Fruit fly (Drosophila melanogaster): ENCODE measurements around the gene repo.

The repo gene

DNA sequence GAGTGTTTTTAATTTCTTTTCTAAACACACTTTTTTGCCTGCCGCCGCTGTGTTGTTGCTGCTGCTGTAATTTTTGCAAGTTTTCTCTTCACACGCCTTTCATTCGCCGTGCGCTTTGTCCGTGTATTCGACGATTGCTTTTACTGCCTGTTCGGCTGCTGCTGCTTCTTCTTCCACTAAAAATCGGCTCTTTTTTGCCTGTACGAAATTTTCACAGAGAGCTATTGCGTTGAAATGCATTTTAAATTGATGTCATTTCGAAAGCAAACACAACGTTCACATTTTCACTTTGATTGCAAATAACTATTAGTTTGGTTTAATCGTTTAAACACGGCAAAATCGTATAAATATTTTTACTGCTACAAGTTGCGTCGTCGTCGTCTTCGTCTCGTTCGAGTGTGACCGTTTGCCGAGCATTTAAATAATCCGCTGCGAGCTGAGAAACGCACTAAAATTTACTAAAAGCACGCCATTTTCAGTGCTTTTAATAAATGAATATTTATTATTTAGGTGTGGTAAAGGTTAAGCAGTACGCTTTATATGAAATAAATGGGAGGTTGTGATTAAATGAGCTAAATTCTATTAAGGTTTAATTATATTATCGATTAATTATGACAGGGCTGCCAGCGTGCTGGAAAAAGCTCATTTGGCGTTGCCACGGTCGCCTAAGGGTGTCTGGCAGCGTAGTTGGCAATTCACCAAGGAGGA, 36.7 kb upstream of the repo start, which contains the start of the genes Ssdp and CG7985 (continued):
- TF ChIP-seq Dll (GFP tag; IDR thresholded peaks at IDR 0.05; ENCODE audit: partially characterized antibody), result no peak
- TF ChIP-seq sens (GFP tag), result peak; percentile 14
- TF ChIP-seq Dip2 (GFP tag; IDR thresholded peaks at IDR 0.05), result no peak
- no peak for TF ChIP-seq vnd (GFP tag; IDR thresholded peaks at IDR 0.05; ENCODE audit: partially characterized antibody)
- peak; percentile 81 for TF ChIP-seq gfzf (GFP tag; optimal IDR thresholded peaks at IDR 0.05)
- no peak for TF ChIP-seq CG6689 (GFP tag; IDR thresholded peaks at IDR 0.05)
- no peak for TF ChIP-seq fu2 (GFP tag; optimal IDR thresholded peaks at IDR 0.05)
- no peak for TF ChIP-seq CG18764 (GFP tag; optimal IDR thresholded peaks at IDR 0.05)
- TF ChIP-seq CG4617 (GFP tag; optimal IDR thresholded peaks at IDR 0.05; ENCODE audit: borderline replicate concordance), result peak; percentile 68
- TF ChIP-seq Deaf1 (tag; optimal IDR thresholded peaks at IDR 0.05), result peak; percentile 90
- TF ChIP-seq CG34422 (GFP tag; IDR thresholded peaks at IDR 0.05), result no peak
- no peak for TF ChIP-seq BtbVII (GFP tag; optimal IDR thresholded peaks at IDR 0.05)
- TF ChIP-seq CG8924 (tag; optimal IDR thresholded peaks at IDR 0.05), result no peak
- no peak for TF ChIP-seq Ssrp (tag; optimal IDR thresholded peaks at IDR 0.05)
- peak; percentile 97 for TF ChIP-seq CG17385 (GFP tag; optimal IDR thresholded peaks at IDR 0.05)
- TF ChIP-seq chm (GFP tag; IDR thresholded peaks at IDR 0.05), result no peak
- TF ChIP-seq CG4707 (GFP tag; optimal IDR thresholded peaks at IDR 0.05), result no peak
- no peak for TF ChIP-seq seq (GFP tag; IDR thresholded peaks at IDR 0.05)

- TF ChIP-seq CG15269 (tag; optimal IDR thresholded peaks at IDR 0.05), result no peak
- TF ChIP-seq CG10147 (GFP tag; optimal IDR thresholded peaks at IDR 0.05), result no peak
- TF ChIP-seq CG4404 (GFP tag; IDR thresholded peaks at IDR 0.05), result no peak
- no peak for TF ChIP-seq CG2129 (GFP tag; IDR thresholded peaks at IDR 0.05; ENCODE audit: partially characterized antibody)
- no peak for TF ChIP-seq CG9876 (GFP tag; optimal IDR thresholded peaks at IDR 0.05)
- no peak for TF ChIP-seq pho (GFP tag; optimal IDR thresholded peaks at IDR 0.05)
- no peak for TF ChIP-seq ro (GFP tag; IDR thresholded peaks at IDR 0.05)
- TF ChIP-seq CG10431 (GFP tag; optimal IDR thresholded peaks at IDR 0.05), result peak; percentile 100
- no peak for TF ChIP-seq HmgZ (tag; optimal IDR thresholded peaks at IDR 0.05)
- no peak for TF ChIP-seq scrt (GFP tag; optimal IDR thresholded peaks at IDR 0.05)
- peak; percentile 43 for TF ChIP-seq CG15601 (tag; optimal IDR thresholded peaks at IDR 0.05)
- no peak for TF ChIP-seq NC2α (GFP tag; optimal IDR thresholded peaks at IDR 0.05)
- TF ChIP-seq CG12236 (GFP tag; optimal IDR thresholded peaks at IDR 0.05), result no peak
- peak; percentile 57 for TF ChIP-seq gfzf (GFP tag; optimal IDR thresholded peaks at IDR 0.05)
- TF ChIP-seq unc-4 (GFP tag; IDR thresholded peaks at IDR 0.05; ENCODE audit: partially characterized antibody), result no peak
- no peak for TF ChIP-seq kni (GFP tag; optimal IDR thresholded peaks at IDR 0.05)
- no peak for TF ChIP-seq Dref (GFP tag; IDR thresholded peaks at IDR 0.05)
- TF ChIP-seq Dp (GFP tag; optimal IDR thresholded peaks at IDR 0.05), result peak; percentile 60
- TF ChIP-seq fd102C (GFP tag; optimal IDR thresholded peaks at IDR 0.05), result no peak
- no peak for TF ChIP-seq CG18262 (tag; optimal IDR thresholded peaks at IDR 0.05)
- no peak for TF ChIP-seq NK7.1 (GFP tag; optimal IDR thresholded peaks at IDR 0.05)
- TF ChIP-seq CG8359 (GFP tag; optimal IDR thresholded peaks at IDR 0.05; ENCODE audit: borderline replicate concordance), result no peak
- TF ChIP-seq Sry-β (GFP tag; optimal IDR thresholded peaks at IDR 0.05), result no peak
- peak; percentile 37 for TF ChIP-seq CG17186 (GFP tag; optimal IDR thresholded peaks at IDR 0.05)
- TF ChIP-seq slou (GFP tag; optimal IDR thresholded peaks at IDR 0.05), result no peak
- TF ChIP-seq Hr3 (GFP tag; optimal IDR thresholded peaks at IDR 0.05), result no peak
- TF ChIP-seq Ssrp (tag; optimal IDR thresholded peaks at IDR 0.05), result no peak
- TF ChIP-seq CG16815 (GFP tag; optimal IDR thresholded peaks at IDR 0.05), result no peak
- no peak for TF ChIP-seq Dad (GFP tag; optimal IDR thresholded peaks at IDR 0.05)
- no peak for TF ChIP-seq YL-1 (GFP tag; optimal IDR thresholded peaks at IDR 0.05)
- TF ChIP-seq CG9797 (GFP tag; optimal IDR thresholded peaks at IDR 0.05), result peak; percentile 45
- TF ChIP-seq Hand (GFP tag; optimal IDR thresholded peaks at IDR 0.05), result no peak
- TF ChIP-seq amos (GFP tag; IDR thresholded peaks at IDR 0.05; ENCODE audit: partially characterized antibody), result no peak
Observed at dm6 chr3R:18199885-18200249, 36.1 kb upstream of the repo start.
